Worm (Caenorhabditis elegans): Measurements from ENCODE around the gene F43C1.7.

DNA sequence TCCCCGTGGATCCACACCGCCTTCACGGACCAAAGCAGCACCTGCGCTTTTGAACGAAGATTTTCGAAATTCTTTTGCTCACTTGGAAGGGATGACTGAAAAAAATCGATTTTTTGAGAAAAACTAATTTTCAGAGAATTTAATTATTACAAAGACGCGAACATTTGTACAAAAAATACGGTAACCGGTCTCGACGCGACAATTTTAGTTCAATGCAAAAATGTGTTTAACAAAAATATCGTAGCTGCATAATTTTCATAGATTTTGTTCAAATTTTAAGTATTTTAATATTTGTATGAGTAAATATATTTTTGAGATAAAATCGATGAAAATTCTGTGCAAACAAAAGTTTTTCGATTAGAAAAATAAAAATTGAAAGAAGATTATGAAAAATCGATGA is 20.7 kb upstream of the F43C1.7 start, which contains the start of gene T08A11.1:
- TF ChIP-seq blmp-1 (tag; optimal IDR thresholded peaks at IDR 0.05), result no peak
- TF ChIP-seq nhr-28 (tag; optimal IDR thresholded peaks at IDR 0.05), result no peak
